Worm (Caenorhabditis elegans) whole organism, mixed stage, embryonic: ENCODE data around the gene srh-269.

ENCODE experiments used
- ces-1 ChIP-seq: fragments of 150-350 bp; optimal IDR thresholded peaks from 2 replicates; lab custom pipeline; 2014; ENCODE audit warnings: missing biosample characterization, missing genetic modification reagents, missing genetic modification characterization
- ham-2 ChIP-seq: fragments of 200-800 bp; sonication (Bioruptor generic); optimal IDR thresholded peaks from 2 replicates; lab custom pipeline; 2018; ENCODE audit warnings: mild to moderate bottlenecking, missing genetic modification characterization, missing compliant biosample characterization
- hlh-1 ChIP-seq: fragments of 150-350 bp; optimal IDR thresholded peaks from 2 replicates; lab custom pipeline; 2014; ENCODE audit warnings: missing biosample characterization, missing genetic modification reagents, missing genetic modification characterization
- mls-2 ChIP-seq: sonication (generic microtip); optimal IDR thresholded peaks from 2 replicates; lab custom pipeline; 2016; ENCODE audit warnings: mild to moderate bottlenecking, missing genetic modification characterization, moderate library complexity, missing compliant biosample characterization
- nhr-12 ChIP-seq: fragments of 150-350 bp; optimal IDR thresholded peaks from 2 replicates; lab custom pipeline; 2014; ENCODE audit warnings: missing biosample characterization, missing genetic modification characterization
- nhr-2 ChIP-seq: fragments of 150-350 bp; optimal IDR thresholded peaks from 2 replicates; lab custom pipeline; 2014; ENCODE audit warnings: missing biosample characterization, missing genetic modification characterization
- nhr-237 ChIP-seq: fragments of 150-350 bp; optimal IDR thresholded peaks from 2 replicates; lab custom pipeline; 2014; ENCODE audit warnings: missing biosample characterization, missing genetic modification characterization
- nhr-28 ChIP-seq: fragments of 150-350 bp; optimal IDR thresholded peaks from 2 replicates; lab custom pipeline; 2014; ENCODE audit warnings: missing biosample characterization, missing genetic modification characterization
- pha-4 ChIP-seq: fragments of 150-350 bp; optimal IDR thresholded peaks from 2 replicates; lab custom pipeline; 2018; ENCODE audit warnings: missing biosample characterization, missing genetic modification reagents, missing genetic modification characterization
- snpc-4 ChIP-seq: fragments of 150-350 bp; optimal IDR thresholded peaks from 2 replicates; lab custom pipeline; 2014; ENCODE audit warnings: missing biosample characterization, missing genetic modification characterization
- sptf-1 ChIP-seq: sonication (generic microtip); optimal IDR thresholded peaks from 2 replicates; lab custom pipeline; 2017; ENCODE audit warnings: mild to moderate bottlenecking, missing genetic modification characterization, moderate library complexity, missing compliant biosample characterization
- unc-62 ChIP-seq: fragments of 150-350 bp; optimal IDR thresholded peaks from 2 replicates; lab custom pipeline; 2014; ENCODE audit warnings: missing biosample characterization, missing genetic modification reagents, missing genetic modification characterization

- no peak for TF ChIP-seq snpc-4 (tag; lab: Kevin White, UChicago)
- TF ChIP-seq sptf-1 (tag; lab: Kevin White, UChicago) = no peak
- no peak for TF ChIP-seq nhr-237
- no peak for TF ChIP-seq nhr-2
- TF ChIP-seq hlh-1 (tag; lab: Kevin White, UChicago) = no peak
- TF ChIP-seq unc-62 = no peak
- no peak for TF ChIP-seq nhr-12
- no peak for TF ChIP-seq nhr-28 (tag; lab: Kevin White, UChicago)
- TF ChIP-seq ces-1 (GFP tag; lab: Kevin White, UChicago) = no peak
- no peak for TF ChIP-seq mls-2 (tag; lab: Kevin White, UChicago)
- TF ChIP-seq pha-4 (tag; lab: Kevin White, UChicago) = no peak
- TF ChIP-seq ham-2 (GFP tag; lab: Kevin White, UChicago) = no peak
Measured at ce11 chrV:16593792-16594059, 1.9 kb upstream of the srh-269 start.
